Fruit fly (Drosophila melanogaster) whole organism, embryonic: ENCODE data around the gene CG45072.

Source experiments
- Aef1 ChIP-seq: fragments of 200-800 bp; sonication (Bioruptor generic); IDR thresholded peaks from 3 replicates; pipeline ENCODE4 v1.3.6; 2022; ENCODE audit warnings: missing biosample characterization, missing genetic modification characterization
- CG12942 ChIP-seq: fragments of 200-800 bp; sonication (Bioruptor generic); optimal IDR thresholded peaks from 3 replicates; lab custom pipeline; 2016; ENCODE audit warnings: missing biosample characterization, missing genetic modification characterization
- CG13287 ChIP-seq: fragments of 200-800 bp; sonication (Bioruptor generic); IDR thresholded peaks from 2 replicates; pipeline ENCODE4 v1.3.6; 2022; ENCODE audit warnings: missing biosample characterization, missing genetic modification characterization; ENCODE audit not compliant: partially characterized antibody
- CG13424 ChIP-seq: fragments of 200-800 bp; sonication (Bioruptor generic); optimal IDR thresholded peaks from 2 replicates; lab custom pipeline; 2019; ENCODE audit warnings: missing biosample characterization, mild to moderate bottlenecking, missing genetic modification characterization, moderate library complexity
- CG14014 ChIP-seq: fragments of 200-800 bp; sonication (Bioruptor generic); IDR thresholded peaks from 2 replicates; pipeline ENCODE4 v1.3.6; 2022; ENCODE audit warnings: missing biosample characterization, missing genetic modification characterization
- CG14965 ChIP-seq: fragments of 200-800 bp; sonication (Bioruptor generic); optimal IDR thresholded peaks from 2 replicates; lab custom pipeline; 2016; ENCODE audit warnings: missing biosample characterization, missing genetic modification characterization, borderline replicate concordance
- CG17328 ChIP-seq: fragments of 200-800 bp; sonication (Bioruptor generic); IDR thresholded peaks from 2 replicates; pipeline ENCODE4 v1.3.6; 2022; ENCODE audit warnings: missing biosample characterization, missing genetic modification characterization
- CG17359 ChIP-seq: fragments of 200-800 bp; sonication (Bioruptor generic); optimal IDR thresholded peaks from 3 replicates; lab custom pipeline; 2018; ENCODE audit warnings: missing biosample characterization, mild to moderate bottlenecking, missing genetic modification characterization, moderate library complexity
- CG2116 ChIP-seq: fragments of 200-800 bp; sonication (Bioruptor generic); optimal IDR thresholded peaks from 3 replicates; lab custom pipeline; 2018; ENCODE audit warnings: missing biosample characterization, mild to moderate bottlenecking, missing genetic modification characterization
- CG2199 ChIP-seq: fragments of 200-800 bp; sonication (Bioruptor generic); IDR thresholded peaks from 3 replicates; pipeline ENCODE4 v1.3.6; 2022; ENCODE audit warnings: missing biosample characterization, missing genetic modification characterization
- CG2202 ChIP-seq: fragments of 200-800 bp; sonication (Bioruptor generic); optimal IDR thresholded peaks from 2 replicates; lab custom pipeline; 2018; ENCODE audit warnings: missing biosample characterization, mild to moderate bottlenecking, missing genetic modification characterization
- CG2678 ChIP-seq: fragments of 200-800 bp; sonication (Bioruptor generic); optimal IDR thresholded peaks from 3 replicates; lab custom pipeline; 2019; ENCODE audit warnings: missing biosample characterization, mild to moderate bottlenecking, missing genetic modification characterization, moderate library complexity
- CG31441 ChIP-seq: fragments of 200-800 bp; sonication (Bioruptor generic); IDR thresholded peaks from 2 replicates; pipeline ENCODE4 v1.3.6; 2022; ENCODE audit warnings: missing biosample characterization, missing genetic modification characterization
- CG32767 ChIP-seq: fragments of 200-800 bp; sonication (Bioruptor generic); IDR thresholded peaks from 2 replicates; pipeline ENCODE4 v1.3.6; 2022; ENCODE audit warnings: missing biosample characterization, missing genetic modification characterization
- CG43689 ChIP-seq: fragments of 200-800 bp; sonication (Bioruptor generic); IDR thresholded peaks from 2 replicates; pipeline ENCODE4 v1.3.6; 2022; ENCODE audit warnings: missing biosample characterization, missing genetic modification characterization
- CG6813 ChIP-seq: fragments of 200-800 bp; sonication (Bioruptor generic); optimal IDR thresholded peaks from 2 replicates; lab custom pipeline; 2017; ENCODE audit warnings: missing biosample characterization, missing genetic modification characterization, mild to moderate bottlenecking, moderate library complexity, missing genetic modification reagents
- CG7963 ChIP-seq: fragments of 200-800 bp; sonication (Bioruptor generic); IDR thresholded peaks from 3 replicates; pipeline ENCODE4 v1.3.6; 2022; ENCODE audit warnings: missing biosample characterization, missing genetic modification characterization; ENCODE audit not compliant: partially characterized antibody
- CG8281 ChIP-seq: fragments of 200-800 bp; sonication (Bioruptor generic); optimal IDR thresholded peaks from 2 replicates; lab custom pipeline; 2018; ENCODE audit warnings: missing biosample characterization, mild to moderate bottlenecking, missing genetic modification characterization, moderate library complexity
- CG8388 ChIP-seq: fragments of 200-800 bp; sonication (Bioruptor generic); optimal IDR thresholded peaks from 2 replicates; lab custom pipeline; 2019; ENCODE audit warnings: missing biosample characterization, mild to moderate bottlenecking, missing genetic modification characterization, moderate library complexity
- CG8924 ChIP-seq: fragments of 200-800 bp; optimal IDR thresholded peaks from 3 replicates; lab custom pipeline; 2019; ENCODE audit warnings: missing biosample characterization, mild to moderate bottlenecking, missing genetic modification characterization, moderate library complexity
- Camta ChIP-seq: fragments of 200-800 bp; sonication (Bioruptor generic); optimal IDR thresholded peaks from 2 replicates; lab custom pipeline; 2016; ENCODE audit warnings: missing biosample characterization, missing genetic modification characterization
- Dad ChIP-seq: fragments of 200-800 bp; sonication (Bioruptor generic); optimal IDR thresholded peaks from 3 replicates; lab custom pipeline; 2016; ENCODE audit warnings: missing biosample characterization, missing genetic modification characterization
- Dip3 ChIP-seq: fragments of 200-800 bp; sonication (Bioruptor generic); optimal IDR thresholded peaks from 3 replicates; lab custom pipeline; 2016; ENCODE audit warnings: missing biosample characterization, missing genetic modification characterization
- Dll ChIP-seq: fragments of 200-800 bp; sonication (Bioruptor generic); IDR thresholded peaks from 4 replicates; pipeline ENCODE4 v1.3.6; 2022; ENCODE audit warnings: missing biosample characterization, missing genetic modification characterization; ENCODE audit not compliant: partially characterized antibody
- HLH3B ChIP-seq: fragments of 200-800 bp; sonication (Bioruptor generic); IDR thresholded peaks from 2 replicates; pipeline ENCODE4 v1.3.6; 2022; ENCODE audit warnings: missing biosample characterization, missing genetic modification characterization
- Hey ChIP-seq: fragments of 200-800 bp; sonication (Bioruptor generic); optimal IDR thresholded peaks from 3 replicates; lab custom pipeline; 2018; ENCODE audit warnings: missing biosample characterization, mild to moderate bottlenecking, missing genetic modification characterization
- Max ChIP-seq: fragments of 200-800 bp; sonication (Bioruptor generic); optimal IDR thresholded peaks from 2 replicates; lab custom pipeline; 2016; ENCODE audit warnings: missing biosample characterization, mild to moderate bottlenecking, missing genetic modification characterization
- Mrtf ChIP-seq: fragments of 200-800 bp; sonication (Bioruptor generic); IDR thresholded peaks from 3 replicates; pipeline ENCODE4 v1.3.6; 2022; ENCODE audit warnings: missing biosample characterization, missing genetic modification characterization
- Nf-YB ChIP-seq: fragments of 200-800 bp; sonication (Bioruptor generic); optimal IDR thresholded peaks from 3 replicates; lab custom pipeline; 2019; ENCODE audit warnings: missing biosample characterization, mild to moderate bottlenecking, missing genetic modification characterization, moderate library complexity
- ac ChIP-seq: fragments of 200-800 bp; sonication (Bioruptor generic); optimal IDR thresholded peaks from 3 replicates; lab custom pipeline; 2017; ENCODE audit warnings: missing biosample characterization, mild to moderate bottlenecking, missing genetic modification characterization
- ash1 ChIP-seq: fragments of 200-800 bp; sonication (Bioruptor generic); optimal IDR thresholded peaks from 2 replicates; lab custom pipeline; 2018; ENCODE audit warnings: missing biosample characterization, mild to moderate bottlenecking, missing genetic modification characterization
- chif ChIP-seq, 2 experiments: fragments of 200-800 bp; sonication (Bioruptor generic); optimal IDR thresholded peaks; 3 replicates each; lab custom pipeline; 2016; ENCODE audit warnings: missing biosample characterization in 2 of 2, missing genetic modification characterization in 2 of 2
- crp ChIP-seq, 2 experiments: fragments of 200-800 bp; sonication (Bioruptor generic); optimal IDR thresholded peaks; 2 replicates in 1 of 2; 3 replicates in 1 of 2; lab custom pipeline; 2017; ENCODE audit warnings: missing biosample characterization in 2 of 2, missing genetic modification characterization in 2 of 2, mild to moderate bottlenecking in 1 of 2, moderate library complexity in 1 of 2
- danr ChIP-seq: fragments of 200-800 bp; sonication (Bioruptor generic); IDR thresholded peaks from 2 replicates; pipeline ENCODE4 v1.3.6; 2022; ENCODE audit warnings: missing biosample characterization, missing genetic modification characterization
- dpn ChIP-seq, 2 experiments: fragments of 200-800 bp; sonication (Bioruptor generic); optimal IDR thresholded peaks; 3 replicates each; lab custom pipeline; 2016; ENCODE audit warnings: missing biosample characterization in 2 of 2, missing genetic modification characterization in 2 of 2
- dysf ChIP-seq: fragments of 200-800 bp; sonication (Bioruptor generic); IDR thresholded peaks from 3 replicates; pipeline ENCODE4 v1.3.6; 2022; ENCODE audit warnings: missing biosample characterization, missing genetic modification characterization
- emc ChIP-seq: fragments of 200-800 bp; sonication (Bioruptor generic); optimal IDR thresholded peaks from 2 replicates; lab custom pipeline; 2016; ENCODE audit warnings: missing biosample characterization, missing genetic modification characterization
- ewg ChIP-seq: fragments of 200-800 bp; sonication (Bioruptor generic); optimal IDR thresholded peaks from 3 replicates; lab custom pipeline; 2017; ENCODE audit warnings: mild to moderate bottlenecking, missing biosample characterization, missing genetic modification reagents, missing genetic modification characterization
- fru ChIP-seq: fragments of >200 bp; optimal IDR thresholded peaks from 2 replicates; lab custom pipeline; 2017
- lab ChIP-seq: fragments of 200-800 bp; sonication (Bioruptor generic); optimal IDR thresholded peaks from 3 replicates; lab custom pipeline; 2017; ENCODE audit warnings: missing biosample characterization, missing genetic modification characterization, mild to moderate bottlenecking, moderate library complexity, missing genetic modification reagents
- pb ChIP-seq: fragments of 200-800 bp; sonication (Bioruptor generic); optimal IDR thresholded peaks from 3 replicates; lab custom pipeline; 2016; ENCODE audit warnings: missing biosample characterization, missing genetic modification characterization
- pho ChIP-seq: fragments of 200-800 bp; sonication (Bioruptor generic); optimal IDR thresholded peaks from 2 replicates; lab custom pipeline; 2016; ENCODE audit warnings: missing biosample characterization, missing genetic modification characterization
- pum ChIP-seq: fragments of 200-800 bp; sonication (Bioruptor generic); optimal IDR thresholded peaks from 2 replicates; lab custom pipeline; 2016; ENCODE audit warnings: missing biosample characterization, missing genetic modification characterization
- scrt ChIP-seq: fragments of 200-800 bp; sonication (Bioruptor generic); optimal IDR thresholded peaks from 2 replicates; lab custom pipeline; 2018; ENCODE audit warnings: missing biosample characterization, mild to moderate bottlenecking, missing genetic modification characterization, moderate library complexity
- sd ChIP-seq: fragments of 200-800 bp; sonication (Bioruptor generic); optimal IDR thresholded peaks from 3 replicates; lab custom pipeline; 2018; ENCODE audit warnings: missing biosample characterization, mild to moderate bottlenecking, missing genetic modification characterization, moderate library complexity
- sob ChIP-seq: fragments of 200-800 bp; sonication (Bioruptor generic); IDR thresholded peaks from 2 replicates; pipeline ENCODE4 v1.3.6; 2022; ENCODE audit warnings: missing biosample characterization, missing genetic modification characterization
- stwl ChIP-seq: fragments of 200-800 bp; sonication (Bioruptor generic); optimal IDR thresholded peaks from 3 replicates; lab custom pipeline; 2018; ENCODE audit warnings: missing biosample characterization, mild to moderate bottlenecking, missing genetic modification characterization, moderate library complexity

CG45072 gene

dm6 chr3R:30170671-30171667 lies 47.9 kb upstream of the CG45072 start, which contains the start of gene Rsod (continued):
- TF ChIP-seq fru (no peak), sob (peak; percentile 29; the same call in 1 of the 2 replicates), crp (GFP tag; optimal IDR thresholded peaks at IDR 0.05; lab: Kevin White, UChicago) (peak in 1 of 2 experiments; percentile 25), Dip3 (no peak), CG6813 (GFP tag; lab: Kevin White, UChicago) (no peak), Camta (GFP tag; lab: Kevin White, UChicago) (no peak), CG8924 (tag; lab: Kevin White, UChicago) (peak; percentile 33), HLH3B (peak; percentile 80), dpn (GFP tag; optimal IDR thresholded peaks at IDR 0.05; lab: Kevin White, UChicago) (peak in 1 of 2 experiments; percentile 61), CG2116 (GFP tag; lab: Kevin White, UChicago) (peak; percentile 5), pho (GFP tag; lab: Kevin White, UChicago) (no peak), Aef1 (GFP tag; lab: Robert Waterston, UW) (peak; percentile 48; the same call in 2 of the 3 replicates), Max (GFP tag; lab: Kevin White, UChicago) (peak; percentile 41), stwl (tag; lab: Kevin White, UChicago) (no peak), CG7963 (no peak), CG17328 (GFP tag; lab: Robert Waterston, UW) (peak; percentile 78), ewg (peak; percentile 40), Dll (GFP tag; lab: Robert Waterston, UW) (no peak), emc (GFP tag; lab: Kevin White, UChicago) (no peak), danr (GFP tag; lab: Robert Waterston, UW) (no peak), pb (GFP tag; lab: Kevin White, UChicago) (no peak), lab (GFP tag; lab: Kevin White, UChicago) (peak; percentile 54), CG31441 (GFP tag; lab: Robert Waterston, UW) (peak; percentile 52), sd (tag; lab: Kevin White, UChicago) (no peak), CG43689 (GFP tag; lab: Robert Waterston, UW) (0 out of 2 replicates have a peak, but pooled peaks have one; percentile 42), CG13287 (GFP tag; lab: Robert Waterston, UW) (no peak), CG2678 (tag; lab: Kevin White, UChicago) (peak; percentile 63), Dad (GFP tag; lab: Kevin White, UChicago) (no peak), Hey (tag; lab: Kevin White, UChicago) (no peak), CG12942 (GFP tag; lab: Kevin White, UChicago) (no peak), CG2202 (tag; lab: Kevin White, UChicago) (peak; percentile 10), dysf (GFP tag; lab: Robert Waterston, UW) (peak; percentile 84), CG8388 (GFP tag; lab: Kevin White, UChicago) (peak; percentile 67), CG17359 (peak; percentile 79), CG14014 (GFP tag; lab: Robert Waterston, UW) (peak; percentile 66; the same call in 1 of the 2 replicates), CG2199 (GFP tag; lab: Robert Waterston, UW) (no peak), CG8281 (no peak), Mrtf (GFP tag; lab: Robert Waterston, UW) (peak; percentile 74), chif (GFP tag; optimal IDR thresholded peaks at IDR 0.05; lab: Kevin White, UChicago) (peak in 1 of 2 experiments; percentile 20), CG32767 (GFP tag; lab: Robert Waterston, UW) (peak; percentile 38; the same call in 1 of the 2 replicates), Nf-YB (GFP tag; lab: Kevin White, UChicago) (no peak), CG14965 (GFP tag; lab: Kevin White, UChicago) (no peak), CG13424 (tag; lab: Kevin White, UChicago) (peak; percentile 56), scrt (GFP tag; lab: Kevin White, UChicago) (no peak), ash1 (no peak), pum (GFP tag; lab: Kevin White, UChicago) (no peak), ac (no peak)
